Worm (Caenorhabditis elegans): ENCODE data around the gene ugt-67.

DNA sequence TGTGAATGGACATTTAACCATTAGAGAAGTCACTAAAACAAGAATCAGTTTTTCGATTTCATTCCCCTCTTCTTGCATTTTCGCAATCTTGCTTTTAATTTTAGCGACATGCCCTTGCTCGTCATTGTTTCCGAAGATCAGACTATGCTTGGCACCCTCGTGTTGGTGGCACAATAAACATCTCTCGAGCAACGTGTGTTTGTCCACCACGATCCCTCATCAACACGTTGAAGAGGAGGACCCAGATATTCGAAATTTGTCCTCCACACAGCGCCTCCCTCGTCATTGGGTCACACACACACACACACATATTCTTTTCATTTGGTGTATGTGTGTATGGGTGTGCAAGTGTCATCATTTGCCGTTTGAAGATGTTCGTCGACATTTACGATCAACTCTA is 35.8 kb upstream of the ugt-67 start, which contains the start of gene srd-32:
- no peak for TF ChIP-seq W03F9.2 (tag; optimal IDR thresholded peaks at IDR 0.05)
- no peak for TF ChIP-seq him-1 (tag; optimal IDR thresholded peaks at IDR 0.05)
